Worm (Caenorhabditis elegans): ENCODE measurements around the gene F48F7.6.

DNA sequence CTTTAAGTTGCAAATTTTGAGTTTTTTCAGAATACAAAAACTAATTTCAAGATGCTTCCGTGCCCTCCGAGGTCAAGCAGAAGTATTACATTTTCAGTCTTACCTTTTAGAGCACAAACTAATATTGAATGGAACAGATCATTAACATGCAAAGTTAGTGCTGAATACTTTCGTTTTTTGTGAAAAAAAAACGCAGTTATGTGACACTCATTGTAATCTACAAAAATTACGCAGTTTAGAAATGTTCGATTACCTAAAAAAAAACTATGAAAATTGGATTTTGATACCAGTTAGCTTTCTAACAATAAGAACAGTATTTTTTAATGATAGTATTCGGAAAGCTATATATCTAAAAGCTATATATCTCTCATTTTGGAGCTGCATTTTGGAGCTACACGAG lies 35.8 kb upstream of the F48F7.6 start:
- TF ChIP-seq nhr-25 (tag; optimal IDR thresholded peaks at IDR 0.05) (no peak), ceh-82 (tag; optimal IDR thresholded peaks at IDR 0.05) (no peak), egl-27 (tag; optimal IDR thresholded peaks at IDR 0.05) (no peak), fos-1 (tag; optimal IDR thresholded peaks at IDR 0.05) (no peak), ztf-4 (tag; optimal IDR thresholded peaks at IDR 0.05) (no peak), elt-1 (tag; optimal IDR thresholded peaks at IDR 0.05) (no peak)

Measured in whole organism, L2 larva.